Worm (Caenorhabditis elegans) whole organism, late embryonic: Measurements from ENCODE around the gene mrpl-21.

Experiments used
- C08G9.2 ChIP-seq: sonication (generic microtip); optimal IDR thresholded peaks from 2 replicates; lab custom pipeline; 2016; ENCODE audit warnings: mild to moderate bottlenecking, missing genetic modification characterization, moderate library complexity, missing compliant biosample characterization
- K02D7.2 ChIP-seq: sonication (generic microtip); optimal IDR thresholded peaks from 2 replicates; lab custom pipeline; 2017; ENCODE audit warnings: mild to moderate bottlenecking, missing genetic modification characterization, missing compliant biosample characterization
- Y22D7AL.16 ChIP-seq: sonication (generic microtip); optimal IDR thresholded peaks from 2 replicates; lab custom pipeline; 2016; ENCODE audit warnings: missing genetic modification characterization, missing compliant biosample characterization
- ahr-1 ChIP-seq: sonication (generic microtip); optimal IDR thresholded peaks from 2 replicates; lab custom pipeline; 2016; ENCODE audit warnings: missing genetic modification characterization, missing compliant biosample characterization
- ceh-19 ChIP-seq: fragments of 200-800 bp; sonication (Bioruptor generic); optimal IDR thresholded peaks from 2 replicates; lab custom pipeline; 2018; ENCODE audit warnings: mild to moderate bottlenecking, missing genetic modification characterization, missing compliant biosample characterization
- ceh-2 ChIP-seq: sonication (generic microtip); optimal IDR thresholded peaks from 2 replicates; lab custom pipeline; 2016; ENCODE audit warnings: missing genotype, missing genetic modification characterization, missing compliant biosample characterization
- ceh-22 ChIP-seq: sonication (generic microtip); optimal IDR thresholded peaks from 2 replicates; lab custom pipeline; 2017; ENCODE audit warnings: missing biosample characterization, missing genetic modification characterization
- ceh-30 ChIP-seq: fragments of 150-350 bp; optimal IDR thresholded peaks from 2 replicates; lab custom pipeline; 2014; ENCODE audit warnings: missing biosample characterization, missing genetic modification characterization
- ceh-31 ChIP-seq: sonication (generic microtip); optimal IDR thresholded peaks from 2 replicates; lab custom pipeline; 2016; ENCODE audit warnings: missing genetic modification characterization, missing compliant biosample characterization
- ceh-34 ChIP-seq: sonication (generic microtip); optimal IDR thresholded peaks from 2 replicates; lab custom pipeline; 2016; ENCODE audit warnings: mild to moderate bottlenecking, missing genetic modification characterization, missing compliant biosample characterization
- ceh-48 ChIP-seq: sonication (generic microtip); optimal IDR thresholded peaks from 2 replicates; lab custom pipeline; 2016; ENCODE audit warnings: missing genetic modification characterization, inconsistent platforms, missing compliant biosample characterization
- ceh-6 ChIP-seq: fragments of 200-800 bp; sonication (Bioruptor generic); optimal IDR thresholded peaks from 2 replicates; lab custom pipeline; 2018; ENCODE audit warnings: mild to moderate bottlenecking, missing genetic modification characterization, missing compliant biosample characterization
- dmd-4 ChIP-seq: sonication (generic microtip); optimal IDR thresholded peaks from 2 replicates; lab custom pipeline; 2016; ENCODE audit warnings: borderline replicate concordance, missing genetic modification characterization, missing compliant biosample characterization
- elt-2 ChIP-seq: sonication (generic microtip); optimal IDR thresholded peaks from 2 replicates; lab custom pipeline; 2016; ENCODE audit warnings: missing genetic modification reagents, missing genetic modification characterization, missing compliant biosample characterization
- fkh-10 ChIP-seq: fragments of 150-350 bp; optimal IDR thresholded peaks from 2 replicates; lab custom pipeline; 2014; ENCODE audit warnings: missing biosample characterization, missing genetic modification reagents, missing genetic modification characterization
- gmeb-2 ChIP-seq: sonication (generic microtip); optimal IDR thresholded peaks from 2 replicates; lab custom pipeline; 2016; ENCODE audit warnings: missing genetic modification characterization, inconsistent platforms, missing compliant biosample characterization
- hlh-15 ChIP-seq: sonication (generic microtip); optimal IDR thresholded peaks from 2 replicates; lab custom pipeline; 2016; ENCODE audit warnings: missing genetic modification characterization, missing compliant biosample characterization
- hlh-30 ChIP-seq: sonication (generic microtip); optimal IDR thresholded peaks from 2 replicates; lab custom pipeline; 2017; ENCODE audit warnings: antibody characterized with exemption, missing genetic modification characterization, missing compliant biosample characterization; ENCODE audit not compliant: insufficient read depth
- hlh-6 ChIP-seq: sonication (generic microtip); optimal IDR thresholded peaks from 2 replicates; lab custom pipeline; 2016; ENCODE audit warnings: missing genotype, missing genetic modification characterization, missing compliant biosample characterization
- lim-6 ChIP-seq: sonication (generic microtip); optimal IDR thresholded peaks from 2 replicates; lab custom pipeline; 2016; ENCODE audit warnings: missing genetic modification characterization, missing compliant biosample characterization
- lin-11 ChIP-seq: fragments of 200-800 bp; sonication (Bioruptor generic); optimal IDR thresholded peaks from 2 replicates; lab custom pipeline; 2018; ENCODE audit warnings: mild to moderate bottlenecking, missing genetic modification characterization, missing compliant biosample characterization
- madf-2 ChIP-seq: sonication (generic microtip); optimal IDR thresholded peaks from 2 replicates; lab custom pipeline; 2017; ENCODE audit warnings: missing genetic modification characterization, missing compliant biosample characterization
- mec-3 ChIP-seq: sonication (generic microtip); optimal IDR thresholded peaks from 2 replicates; lab custom pipeline; 2016; ENCODE audit warnings: borderline replicate concordance, missing genetic modification characterization, missing compliant biosample characterization
- nfya-1 ChIP-seq: sonication (generic microtip); optimal IDR thresholded peaks from 2 replicates; lab custom pipeline; 2017; ENCODE audit warnings: missing genetic modification characterization, mild to moderate bottlenecking, missing compliant biosample characterization, antibody characterized with exemption, moderate library complexity
- nhr-11 ChIP-seq: fragments of 150-350 bp; optimal IDR thresholded peaks from 2 replicates; lab custom pipeline; 2014; ENCODE audit warnings: missing biosample characterization, missing genetic modification characterization
- nhr-232 ChIP-seq: sonication (generic microtip); optimal IDR thresholded peaks from 2 replicates; lab custom pipeline; 2016; ENCODE audit warnings: missing genetic modification characterization, missing compliant biosample characterization
- odd-2 ChIP-seq: sonication (generic microtip); optimal IDR thresholded peaks from 2 replicates; lab custom pipeline; 2017; ENCODE audit warnings: antibody characterized with exemption, mild to moderate bottlenecking, missing genetic modification characterization, missing compliant biosample characterization
- pag-3 ChIP-seq: sonication (generic microtip); optimal IDR thresholded peaks from 2 replicates; lab custom pipeline; 2016; ENCODE audit warnings: missing compliant biosample characterization, missing genetic modification characterization, borderline replicate concordance
- pqm-1 ChIP-seq: sonication (generic microtip); optimal IDR thresholded peaks from 2 replicates; lab custom pipeline; 2016; ENCODE audit warnings: missing genetic modification characterization, missing compliant biosample characterization
- ref-2 ChIP-seq: sonication (generic microtip); optimal IDR thresholded peaks from 2 replicates; lab custom pipeline; 2016; ENCODE audit warnings: missing genetic modification characterization, missing compliant biosample characterization
- ttx-3 ChIP-seq: sonication (generic microtip); optimal IDR thresholded peaks from 2 replicates; lab custom pipeline; 2016; ENCODE audit warnings: missing genetic modification reagents, missing genetic modification characterization, missing compliant biosample characterization
- unc-3 ChIP-seq, 2 experiments: fragments of 200-800 bp in 1 of 2; sonication (Bioruptor generic) in 1 of 2; sonication (generic microtip) in 1 of 2; conservative IDR thresholded peaks in 1 of 2; optimal IDR thresholded peaks in 1 of 2; 2 replicates each; pipeline versions ENCODE4 v1.3.6 to Lab custom; 2016 to 2022; ENCODE audit warnings: missing compliant biosample characterization in 2 of 2, missing genetic modification characterization in 2 of 2, missing genetic modification reagents in 1 of 2
- unc-42 ChIP-seq: sonication (generic microtip); optimal IDR thresholded peaks from 2 replicates; lab custom pipeline; 2016; ENCODE audit warnings: missing genotype, missing genetic modification characterization, missing compliant biosample characterization
- unc-55 ChIP-seq: sonication (generic microtip); optimal IDR thresholded peaks from 2 replicates; lab custom pipeline; 2017; ENCODE audit warnings: missing biosample characterization, missing genetic modification reagents, missing genetic modification characterization
- zip-5 ChIP-seq: sonication (generic microtip); optimal IDR thresholded peaks from 2 replicates; lab custom pipeline; 2016; ENCODE audit warnings: missing genetic modification characterization, missing compliant biosample characterization
- ztf-16 ChIP-seq: sonication (generic microtip); optimal IDR thresholded peaks from 2 replicates; lab custom pipeline; 2017; ENCODE audit warnings: missing genetic modification characterization, missing compliant biosample characterization

The mrpl-21 gene

DNA sequence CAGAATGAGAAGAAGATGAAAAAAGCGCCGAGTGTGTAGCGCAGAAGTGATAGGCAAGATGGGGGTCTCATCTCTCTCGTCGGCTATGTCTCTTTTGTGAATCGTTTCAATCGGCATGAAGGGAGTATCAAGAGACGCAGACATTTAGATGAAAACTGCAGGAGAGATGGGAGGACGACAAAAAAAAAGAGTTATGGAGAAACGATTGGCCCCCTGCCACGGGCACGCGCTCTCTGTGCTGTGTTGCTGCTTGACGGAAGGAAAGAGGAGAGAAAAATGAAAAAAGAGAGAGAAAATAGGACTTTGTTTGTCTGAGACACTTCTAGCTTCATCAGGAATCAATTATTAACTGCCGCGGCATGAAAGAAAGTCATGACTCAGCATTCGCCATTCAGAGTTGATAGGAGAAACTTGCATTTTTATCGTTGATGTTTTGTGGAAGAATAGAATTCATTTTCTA lies 19.7 kb downstream of the mrpl-21 start (continued):
- TF ChIP-seq hlh-30 (peak; percentile 62), ref-2 (tag; lab: Kevin White, UChicago) (peak; percentile 61), ceh-19 (GFP tag; lab: Kevin White, UChicago) (peak; percentile 35)

DNA sequence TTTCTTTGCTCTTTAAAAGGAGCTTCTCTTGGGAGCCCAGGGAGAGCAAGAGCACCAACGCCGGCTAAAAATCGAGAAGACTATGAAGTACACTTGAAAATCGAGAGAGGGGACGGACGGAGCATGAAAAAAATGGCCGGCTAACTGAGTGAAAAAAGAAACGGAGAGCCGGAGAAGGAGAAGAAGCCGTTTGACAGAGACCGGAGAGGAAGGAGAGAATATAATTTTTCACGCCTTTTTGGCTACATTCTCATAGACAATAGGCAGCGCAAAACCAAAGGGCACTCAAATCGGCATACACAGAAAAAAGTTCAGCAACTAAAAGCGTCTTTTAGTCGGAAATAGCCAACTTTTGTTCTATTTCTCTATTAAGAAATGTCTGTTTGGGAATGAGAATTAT lies 21.8 kb downstream of the mrpl-21 start:
- no peak for TF ChIP-seq ceh-19 (GFP tag; lab: Kevin White, UChicago)
- TF ChIP-seq lin-11 (tag; lab: Kevin White, UChicago): no peak
- TF ChIP-seq Y22D7AL.16 (tag; lab: Kevin White, UChicago): no peak
- TF ChIP-seq ceh-6: no peak
- TF ChIP-seq ceh-30: no peak
- TF ChIP-seq hlh-15: no peak
- no peak for TF ChIP-seq ztf-16 (tag; lab: Kevin White, UChicago)
- TF ChIP-seq zip-5: no peak
- TF ChIP-seq ceh-34: no peak
- TF ChIP-seq K02D7.2 (tag; lab: Kevin White, UChicago): no peak
- TF ChIP-seq ref-2 (tag; lab: Kevin White, UChicago): no peak
- no peak for TF ChIP-seq unc-55 (GFP tag; lab: Kevin White, UChicago)
- no peak for TF ChIP-seq fkh-10
- no peak for TF ChIP-seq madf-2 (tag; lab: Kevin White, UChicago)
- TF ChIP-seq gmeb-2: no peak
- TF ChIP-seq nhr-11 (tag; lab: Kevin White, UChicago): no peak
- TF ChIP-seq lim-6 (tag; lab: Kevin White, UChicago): no peak

DNA sequence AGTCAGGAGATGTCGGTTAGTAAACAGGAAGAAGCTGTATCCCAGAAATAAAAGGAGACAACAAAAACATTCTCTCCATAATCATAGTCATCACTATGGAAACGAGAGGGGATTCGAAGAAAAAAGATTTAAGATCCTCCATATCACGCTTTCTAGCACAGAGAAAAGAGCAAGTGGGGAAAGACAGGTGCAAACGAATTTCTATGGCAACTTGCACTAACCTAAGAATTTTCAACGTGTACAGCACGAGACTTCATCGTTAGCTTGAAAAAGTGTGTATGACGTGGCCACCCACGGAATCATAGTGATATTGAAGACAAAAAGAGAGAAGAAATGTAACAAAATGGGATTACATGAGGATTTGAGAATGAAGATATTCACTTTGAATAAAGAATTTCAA lies 22.5 kb downstream of the mrpl-21 start:
- TF ChIP-seq pag-3 (tag; lab: Kevin White, UChicago) (no peak), ahr-1 (tag; lab: Kevin White, UChicago) (no peak), lim-6 (tag; lab: Kevin White, UChicago) (no peak), unc-3 (GFP tag; conservative IDR thresholded peaks at IDR 0.05; lab: Robert Waterston, UW) (no peak), unc-3 (tag; optimal IDR thresholded peaks at IDR 0.05; lab: Kevin White, UChicago) (no peak), Y22D7AL.16 (tag; lab: Kevin White, UChicago) (no peak), pqm-1 (no peak), ceh-48 (tag; lab: Kevin White, UChicago) (no peak), nfya-1 (no peak), fkh-10 (no peak), ceh-22 (tag; lab: Kevin White, UChicago) (no peak), ttx-3 (tag; lab: Kevin White, UChicago) (no peak)

DNA sequence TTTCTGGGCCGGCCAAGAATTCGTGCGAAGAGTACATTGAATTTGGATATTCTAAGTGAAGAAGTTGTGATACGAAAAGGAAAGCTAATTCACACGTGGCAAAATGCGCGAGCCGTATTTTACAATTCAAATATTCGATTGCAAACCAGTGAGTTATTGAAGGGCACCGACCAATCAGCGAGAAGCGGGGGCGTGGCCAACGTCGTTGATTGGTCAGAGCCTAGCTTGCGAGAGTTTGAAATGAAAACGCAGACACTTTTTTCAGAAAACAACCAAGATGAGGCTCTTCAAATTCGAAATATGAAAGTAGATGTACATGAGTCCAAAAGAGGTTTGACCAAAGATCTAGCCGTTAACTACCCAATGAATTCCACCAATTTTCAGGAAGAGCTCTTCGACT lies 32.7 kb downstream of the mrpl-21 start:
- TF ChIP-seq nfya-1: peak; percentile 97
- no peak for TF ChIP-seq mec-3 (tag; lab: Kevin White, UChicago)

DNA sequence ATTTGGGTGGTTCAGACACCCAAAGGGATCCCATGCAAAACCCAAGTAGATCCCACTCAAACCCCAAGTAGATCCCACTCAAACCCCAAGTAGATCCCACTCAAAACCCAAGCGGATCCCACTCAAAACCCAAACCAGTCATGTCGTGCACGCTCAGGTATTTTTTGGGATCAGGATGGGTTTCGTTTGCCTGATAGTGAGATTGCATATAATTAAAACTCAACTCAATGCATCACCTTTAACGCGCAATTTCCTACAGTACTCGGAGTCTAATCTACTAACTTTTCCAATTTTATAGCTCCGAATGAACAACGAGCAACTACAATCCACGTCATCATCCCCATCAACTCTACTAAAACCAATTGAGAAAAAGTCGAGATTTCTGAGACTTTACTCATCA lies 34.2 kb downstream of the mrpl-21 start, which contains the start of gene phlp-2:
TSS of gene phlp-2 (plus strand) at position 301 of the 400 bp plus-strand sequence.
- TF ChIP-seq pqm-1: no peak
- TF ChIP-seq elt-2 (tag; lab: Kevin White, UChicago): no peak
- no peak for TF ChIP-seq nhr-232 (tag; lab: Kevin White, UChicago)
- no peak for TF ChIP-seq hlh-15
- no peak for TF ChIP-seq ceh-2
- TF ChIP-seq fkh-10: no peak
- no peak for TF ChIP-seq odd-2 (tag; lab: Kevin White, UChicago)
- TF ChIP-seq ahr-1 (tag; lab: Kevin White, UChicago): no peak
- TF ChIP-seq hlh-30: no peak
- no peak for TF ChIP-seq unc-42 (tag; lab: Kevin White, UChicago)
- TF ChIP-seq ceh-22 (tag; lab: Kevin White, UChicago): no peak
- no peak for TF ChIP-seq ceh-48 (tag; lab: Kevin White, UChicago)
- TF ChIP-seq C08G9.2 (tag; lab: Kevin White, UChicago): no peak
- TF ChIP-seq ceh-31 (tag; lab: Kevin White, UChicago): no peak
- TF ChIP-seq dmd-4 (tag; lab: Kevin White, UChicago): no peak
- no peak for TF ChIP-seq hlh-6 (tag; lab: Kevin White, UChicago)
